Fruit fly (Drosophila melanogaster) whole organism, prepupa: Measurements from ENCODE around the gene sud1.

Experiments
- CG10631 ChIP-seq: fragments of 200-800 bp; sonication (Bioruptor generic); optimal IDR thresholded peaks from 2 replicates; lab custom pipeline; 2016; ENCODE audit warnings: missing biosample characterization, missing genetic modification characterization
- CG10669 ChIP-seq: fragments of 200-800 bp; sonication (Bioruptor generic); optimal IDR thresholded peaks from 3 replicates; lab custom pipeline; 2018; ENCODE audit warnings: missing biosample characterization, mild to moderate bottlenecking, missing genetic modification characterization, moderate library complexity
- CG11294 ChIP-seq: fragments of 200-800 bp; sonication (Bioruptor generic); IDR thresholded peaks from 2 replicates; pipeline ENCODE4 v1.3.6; 2022; ENCODE audit warnings: missing biosample characterization, missing genetic modification characterization
- CG1621 ChIP-seq: fragments of 200-800 bp; sonication (Bioruptor generic); optimal IDR thresholded peaks from 3 replicates; lab custom pipeline; 2018; ENCODE audit warnings: missing biosample characterization, mild to moderate bottlenecking, missing genetic modification characterization
- CG16779 ChIP-seq: fragments of 200-800 bp; sonication (Bioruptor generic); optimal IDR thresholded peaks from 3 replicates; lab custom pipeline; 2017; ENCODE audit warnings: missing biosample characterization, mild to moderate bottlenecking, missing genetic modification characterization
- CG3032 ChIP-seq: fragments of 200-800 bp; optimal IDR thresholded peaks from 2 replicates; lab custom pipeline; 2019; ENCODE audit warnings: missing biosample characterization, mild to moderate bottlenecking, missing genetic modification characterization, moderate library complexity
- CG4318 ChIP-seq: fragments of 200-800 bp; sonication (Bioruptor generic); optimal IDR thresholded peaks from 3 replicates; lab custom pipeline; 2017; ENCODE audit warnings: missing biosample characterization, mild to moderate bottlenecking, missing genetic modification characterization
- CG6163 ChIP-seq: fragments of 200-800 bp; sonication (Bioruptor generic); IDR thresholded peaks from 3 replicates; pipeline ENCODE4 v1.3.6; 2022; ENCODE audit warnings: missing biosample characterization, missing genetic modification characterization
- CG6276 ChIP-seq: fragments of 200-800 bp; sonication (Bioruptor generic); optimal IDR thresholded peaks from 2 replicates; lab custom pipeline; 2017; ENCODE audit warnings: missing biosample characterization, mild to moderate bottlenecking, missing genetic modification characterization
- CG6792 ChIP-seq: fragments of 200-800 bp; sonication (Bioruptor generic); optimal IDR thresholded peaks from 3 replicates; lab custom pipeline; 2016; ENCODE audit warnings: missing biosample characterization, missing genetic modification characterization
- CG8119 ChIP-seq: fragments of 200-800 bp; sonication (Bioruptor generic); IDR thresholded peaks from 3 replicates; pipeline ENCODE4 v1.3.6; 2022; ENCODE audit warnings: missing biosample characterization, missing genetic modification characterization
- CG8319 ChIP-seq: fragments of 200-800 bp; sonication (Bioruptor generic); optimal IDR thresholded peaks from 3 replicates; lab custom pipeline; 2016; ENCODE audit warnings: missing biosample characterization, missing genetic modification characterization
- CG9139 ChIP-seq: fragments of 200-800 bp; sonication (Bioruptor generic); optimal IDR thresholded peaks from 3 replicates; lab custom pipeline; 2017; ENCODE audit warnings: missing biosample characterization, mild to moderate bottlenecking, missing genetic modification characterization
- Eip75B ChIP-seq: fragments of 200-800 bp; sonication (Bioruptor generic); optimal IDR thresholded peaks from 3 replicates; lab custom pipeline; 2016; ENCODE audit warnings: missing biosample characterization, missing genetic modification characterization
- Ets96B ChIP-seq: fragments of 200-800 bp; optimal IDR thresholded peaks from 2 replicates; lab custom pipeline; 2019; ENCODE audit warnings: missing biosample characterization, mild to moderate bottlenecking, missing genetic modification characterization, moderate library complexity
- Gug ChIP-seq: fragments of 200-800 bp; sonication (Bioruptor generic); IDR thresholded peaks from 2 replicates; pipeline ENCODE4 v1.3.6; 2022; ENCODE audit warnings: missing biosample characterization, missing genetic modification characterization
- Hr39 ChIP-seq: fragments of 200-800 bp; sonication (Bioruptor generic); optimal IDR thresholded peaks from 2 replicates; lab custom pipeline; 2016; ENCODE audit warnings: missing biosample characterization, missing genetic modification characterization
- Lpt ChIP-seq: fragments of 200-800 bp; sonication (Bioruptor generic); optimal IDR thresholded peaks from 3 replicates; lab custom pipeline; 2016; ENCODE audit warnings: missing biosample characterization, missing genetic modification characterization
- Met ChIP-seq: fragments of 200-800 bp; sonication (Bioruptor generic); optimal IDR thresholded peaks from 3 replicates; lab custom pipeline; 2016; ENCODE audit warnings: missing biosample characterization, missing genetic modification characterization
- Sox102F ChIP-seq: fragments of 200-800 bp; sonication (Bioruptor generic); optimal IDR thresholded peaks from 2 replicates; lab custom pipeline; 2016; ENCODE audit warnings: missing biosample characterization, mild to moderate bottlenecking, missing genetic modification characterization
- Sox14 ChIP-seq: fragments of 200-800 bp; sonication (Bioruptor generic); optimal IDR thresholded peaks from 3 replicates; lab custom pipeline; 2016; ENCODE audit warnings: missing biosample characterization, missing genetic modification characterization
- achi ChIP-seq: fragments of 200-800 bp; sonication (Bioruptor generic); optimal IDR thresholded peaks from 3 replicates; lab custom pipeline; 2016; ENCODE audit warnings: missing biosample characterization, missing genetic modification characterization
- dac ChIP-seq: fragments of 200-800 bp; sonication (Bioruptor generic); optimal IDR thresholded peaks from 2 replicates; lab custom pipeline; 2017; ENCODE audit warnings: missing biosample characterization, mild to moderate bottlenecking, missing genetic modification characterization
- eg ChIP-seq: fragments of 200-800 bp; sonication (Bioruptor generic); IDR thresholded peaks from 3 replicates; pipeline ENCODE4 v1.3.6; 2022; ENCODE audit warnings: missing biosample characterization, missing genetic modification characterization
- esn ChIP-seq: fragments of 200-800 bp; sonication (Bioruptor generic); optimal IDR thresholded peaks from 2 replicates; lab custom pipeline; 2016; ENCODE audit warnings: missing biosample characterization, mild to moderate bottlenecking, missing genetic modification characterization, moderate library complexity
- fd59A ChIP-seq: fragments of 200-800 bp; sonication (Bioruptor generic); optimal IDR thresholded peaks from 2 replicates; lab custom pipeline; 2017; ENCODE audit warnings: missing biosample characterization, mild to moderate bottlenecking, missing genetic modification characterization, missing genetic modification reagents
- fd85E ChIP-seq: fragments of 200-800 bp; sonication (Bioruptor generic); optimal IDR thresholded peaks from 3 replicates; lab custom pipeline; 2016; ENCODE audit warnings: missing biosample characterization, missing genetic modification characterization
- fkh ChIP-seq: fragments of 200-800 bp; sonication (Bioruptor generic); optimal IDR thresholded peaks from 3 replicates; lab custom pipeline; 2017; ENCODE audit warnings: missing biosample characterization, mild to moderate bottlenecking, missing genetic modification characterization, moderate library complexity
- lz ChIP-seq: fragments of 200-800 bp; sonication (Bioruptor generic); optimal IDR thresholded peaks from 3 replicates; lab custom pipeline; 2016; ENCODE audit warnings: missing biosample characterization, missing genetic modification characterization
- pdm3 ChIP-seq: fragments of 200-800 bp; sonication (Bioruptor generic); optimal IDR thresholded peaks from 3 replicates; lab custom pipeline; 2016; ENCODE audit warnings: missing biosample characterization, missing genetic modification characterization
- spab ChIP-seq: fragments of 200-800 bp; sonication (Bioruptor generic); optimal IDR thresholded peaks from 2 replicates; lab custom pipeline; 2017; ENCODE audit warnings: missing biosample characterization, mild to moderate bottlenecking, missing genetic modification characterization, missing genetic modification reagents
- ss ChIP-seq, 2 experiments: fragments of 200-800 bp; sonication (Bioruptor generic); optimal IDR thresholded peaks; 2 replicates in 1 of 2; 3 replicates in 1 of 2; lab custom pipeline; 2017 to 2018; ENCODE audit warnings: mild to moderate bottlenecking in 2 of 2, missing biosample characterization in 2 of 2, missing genetic modification characterization in 2 of 2, moderate library complexity in 1 of 2
- svp ChIP-seq: fragments of 200-800 bp; sonication (Bioruptor generic); peaks from one replicate; lab custom pipeline; 2016; ENCODE audit warnings: missing biosample characterization, missing genetic modification characterization
- topi ChIP-seq: fragments of 200-800 bp; sonication (Bioruptor generic); optimal IDR thresholded peaks from 3 replicates; lab custom pipeline; 2016; ENCODE audit warnings: missing biosample characterization, missing genetic modification characterization
- vri ChIP-seq: fragments of 200-800 bp; sonication (Bioruptor generic); optimal IDR thresholded peaks from 3 replicates; lab custom pipeline; 2016; ENCODE audit warnings: missing biosample characterization, mild to moderate bottlenecking, missing genetic modification characterization

The sud1 gene

dm6 chr3R:24938049-24938448, 20.4 kb upstream of the sud1 start, which contains the start of gene Osbp (continued):
- TF ChIP-seq CG6163 (0 out of 3 replicates have a peak, but pooled peaks have one; percentile 19), Sox102F (no peak), CG6276 (no peak), fkh (GFP tag; lab: Kevin White, UChicago) (no peak), CG10631 (GFP tag; lab: Kevin White, UChicago) (no peak), CG8319 (GFP tag; lab: Kevin White, UChicago) (no peak), pdm3 (GFP tag; lab: Kevin White, UChicago) (no peak), Ets96B (tag; lab: Kevin White, UChicago) (no peak), CG1621 (peak; percentile 21), vri (GFP tag; lab: Kevin White, UChicago) (no peak), svp (GFP tag; lab: Kevin White, UChicago) (peak; percentile 76), CG8119 (GFP tag; lab: Robert Waterston, UW) (no peak), Sox14 (GFP tag; lab: Kevin White, UChicago) (peak; percentile 43), fd59A (GFP tag; lab: Kevin White, UChicago) (no peak), CG11294 (GFP tag; lab: Robert Waterston, UW) (no peak), fd85E (no peak)
- TF ChIP-seq, all 60 proteins: peak for 6

- TF ChIP-seq CG9139 (GFP tag; lab: Kevin White, UChicago) (peak; percentile 23), Met (GFP tag; lab: Kevin White, UChicago) (no peak), Sox102F (no peak), dac (no peak), CG6792 (GFP tag; lab: Kevin White, UChicago) (no peak), ss (GFP tag; optimal IDR thresholded peaks at IDR 0.05; lab: Kevin White, UChicago) (peak; percentile 47 to 78), CG10669 (GFP tag; lab: Kevin White, UChicago) (no peak)
These were observed 18.1 kb upstream of the sud1 start for dm6 chr3R:24935758-24936157.

dm6 chr3R:24934542-24934941, 16.9 kb upstream of the sud1 start:
- TF ChIP-seq CG6163 (no peak), spab (no peak), Eip75B (no peak)

dm6 chr3R:24931856-24932255, 14.2 kb upstream of the sud1 start, which contains the start of gene CG11771:
Gene CG11771, plus strand, starts transcription at chr3R:24932010.
- TF ChIP-seq achi (GFP tag; lab: Kevin White, UChicago) (peak; percentile 95), CG6792 (GFP tag; lab: Kevin White, UChicago) (no peak), Sox14 (GFP tag; lab: Kevin White, UChicago) (no peak), Ets96B (tag; lab: Kevin White, UChicago) (no peak), CG1621 (peak; percentile 39)

- TF ChIP-seq achi (GFP tag; lab: Kevin White, UChicago) (peak; percentile 16), vri (GFP tag; lab: Kevin White, UChicago) (no peak)
- TF ChIP-seq, all 60 proteins: peak for 1
These were observed 9.2 kb upstream of the sud1 start for dm6 chr3R:24926752-24927320.

- no peak for TF ChIP-seq Lpt (GFP tag; lab: Kevin White, UChicago)
- no peak for TF ChIP-seq topi
- TF ChIP-seq CG6792 (GFP tag; lab: Kevin White, UChicago), result no peak
- no peak for TF ChIP-seq CG8119 (GFP tag; lab: Robert Waterston, UW)
- no peak for TF ChIP-seq CG3032 (tag; lab: Kevin White, UChicago)
- no peak for TF ChIP-seq Met (GFP tag; lab: Kevin White, UChicago)
- TF ChIP-seq Gug (GFP tag; lab: Robert Waterston, UW), result no peak
- TF ChIP-seq eg (GFP tag; lab: Robert Waterston, UW), result no peak
- TF ChIP-seq CG16779 (tag; lab: Kevin White, UChicago), result no peak
- TF ChIP-seq fkh (GFP tag; lab: Kevin White, UChicago), result no peak
- TF ChIP-seq lz (GFP tag; lab: Kevin White, UChicago), result no peak
- TF ChIP-seq vri (GFP tag; lab: Kevin White, UChicago), result no peak
- TF ChIP-seq achi (GFP tag; lab: Kevin White, UChicago), result no peak
- TF ChIP-seq Sox102F, result no peak
- TF ChIP-seq CG4318 (GFP tag; lab: Kevin White, UChicago), result no peak
- no peak for TF ChIP-seq esn (GFP tag; lab: Kevin White, UChicago)
- TF ChIP-seq Hr39 (GFP tag; lab: Kevin White, UChicago), result no peak
These were observed 7.3 kb upstream of the sud1 start, which contains the start of gene Trf4-2 for dm6 chr3R:24924916-24925315. Gene Trf4-2, plus strand, starts transcription at chr3R:24925216.
